Worm (Caenorhabditis elegans): Measurements from ENCODE around the gene Y49F6B.9.

The Y49F6B.9 gene

ce11 chrII:3499386-3499785 lies at the start of gene Y49F6B.9:
Y49F6B.9 (minus strand) TSS chrII:3499387.
- TF ChIP-seq hlh-1 (tag; optimal IDR thresholded peaks at IDR 0.05) (no peak), ham-2 (GFP tag; optimal IDR thresholded peaks at IDR 0.05) (no peak), ces-1 (GFP tag; optimal IDR thresholded peaks at IDR 0.05) (no peak), tbx-8 (GFP tag; optimal IDR thresholded peaks at IDR 0.05) (no peak), bed-3 (GFP tag; optimal IDR thresholded peaks at IDR 0.05) (no peak), elt-3 (tag; optimal IDR thresholded peaks at IDR 0.05) (no peak), blmp-1 (tag; optimal IDR thresholded peaks at IDR 0.05) (no peak)

ce11 chrII:3547282-3547681 lies 48.1 kb upstream of the Y49F6B.9 start:
- no peak for TF ChIP-seq elt-3 (tag; optimal IDR thresholded peaks at IDR 0.05)
- no peak for TF ChIP-seq mab-5 (tag; optimal IDR thresholded peaks at IDR 0.05)
- peak; percentile 34 for TF ChIP-seq mep-1 (tag; optimal IDR thresholded peaks at IDR 0.05)
- TF ChIP-seq unc-62 (GFP tag; optimal IDR thresholded peaks at IDR 0.05) = no peak
- TF ChIP-seq drap-1 (GFP tag; optimal IDR thresholded peaks at IDR 0.05) = peak; percentile 1
- no peak for TF ChIP-seq ceh-43 (GFP tag; optimal IDR thresholded peaks at IDR 0.05)
- peak; percentile 10 for TF ChIP-seq ceh-83 (GFP tag; optimal IDR thresholded peaks at IDR 0.05)
- no peak for TF ChIP-seq lin-32 (GFP tag; optimal IDR thresholded peaks at IDR 0.05)
- peak; percentile 45 for TF ChIP-seq ham-2 (GFP tag; optimal IDR thresholded peaks at IDR 0.05)
- TF ChIP-seq ztf-11 (tag; optimal IDR thresholded peaks at IDR 0.05) = no peak
- no peak for TF ChIP-seq M03D4.4 (tag; optimal IDR thresholded peaks at IDR 0.05)
- no peak for TF ChIP-seq nhr-237 (tag; optimal IDR thresholded peaks at IDR 0.05)
- TF ChIP-seq cnd-1 (tag; optimal IDR thresholded peaks at IDR 0.05) = peak; percentile 42
- peak; percentile 66 for TF ChIP-seq ces-1 (GFP tag; optimal IDR thresholded peaks at IDR 0.05)
- TF ChIP-seq hlh-1 (tag; optimal IDR thresholded peaks at IDR 0.05) = peak; percentile 5
- peak; percentile 68 for TF ChIP-seq unc-120 (tag; optimal IDR thresholded peaks at IDR 0.05; ENCODE audit: poor library complexity, severe bottlenecking)

- TF ChIP-seq ztf-11 (tag; optimal IDR thresholded peaks at IDR 0.05) (no peak), tbx-8 (GFP tag; optimal IDR thresholded peaks at IDR 0.05) (no peak), ceh-43 (GFP tag; optimal IDR thresholded peaks at IDR 0.05) (no peak), mep-1 (tag; optimal IDR thresholded peaks at IDR 0.05) (no peak)
Observed at ce11 chrII:3546381-3546931, 47.3 kb upstream of the Y49F6B.9 start, which contains the start of gene apd-3. apd-3 (minus strand) TSS chrII:3546431.

ce11 chrII:3540151-3540550 lies 41.0 kb upstream of the Y49F6B.9 start:
- TF ChIP-seq nhr-76 (tag; optimal IDR thresholded peaks at IDR 0.05) (no peak), lin-13 (tag; optimal IDR thresholded peaks at IDR 0.05) (no peak), unc-120 (tag; optimal IDR thresholded peaks at IDR 0.05; ENCODE audit: poor library complexity, severe bottlenecking) (no peak), elt-1 (tag; optimal IDR thresholded peaks at IDR 0.05; ENCODE audit: borderline replicate concordance, insufficient read depth) (no peak), pha-4 (tag; optimal IDR thresholded peaks at IDR 0.05) (no peak), ces-1 (GFP tag; optimal IDR thresholded peaks at IDR 0.05) (no peak), flh-1 (GFP tag; optimal IDR thresholded peaks at IDR 0.05) (no peak), hlh-1 (tag; optimal IDR thresholded peaks at IDR 0.05) (no peak), mep-1 (tag; optimal IDR thresholded peaks at IDR 0.05) (no peak), ceh-83 (GFP tag; optimal IDR thresholded peaks at IDR 0.05) (no peak), tbx-8 (GFP tag; optimal IDR thresholded peaks at IDR 0.05) (no peak), zip-8 (tag; optimal IDR thresholded peaks at IDR 0.05) (no peak), lin-32 (GFP tag; optimal IDR thresholded peaks at IDR 0.05) (no peak), ham-2 (GFP tag; optimal IDR thresholded peaks at IDR 0.05) (no peak), nhr-12 (tag; optimal IDR thresholded peaks at IDR 0.05) (no peak)

ce11 chrII:3528256-3528655 lies 29.1 kb upstream of the Y49F6B.9 start, which contains the start of gene ncs-6:
ncs-6 (minus strand) TSS chrII:3528516.
- TF ChIP-seq mab-5 (tag; optimal IDR thresholded peaks at IDR 0.05) = no peak
- TF ChIP-seq tbx-8 (GFP tag; optimal IDR thresholded peaks at IDR 0.05) = no peak
- TF ChIP-seq nhr-12 (tag; optimal IDR thresholded peaks at IDR 0.05) = no peak
- TF ChIP-seq flh-1 (GFP tag; optimal IDR thresholded peaks at IDR 0.05) = no peak
- no peak for TF ChIP-seq unc-39 (tag; optimal IDR thresholded peaks at IDR 0.05)
- no peak for TF ChIP-seq nhr-76 (tag; optimal IDR thresholded peaks at IDR 0.05)
- no peak for TF ChIP-seq sptf-1 (tag; optimal IDR thresholded peaks at IDR 0.05)
- no peak for TF ChIP-seq hlh-1 (tag; optimal IDR thresholded peaks at IDR 0.05)
- no peak for TF ChIP-seq ham-2 (GFP tag; optimal IDR thresholded peaks at IDR 0.05)
- TF ChIP-seq nhr-2 (tag; optimal IDR thresholded peaks at IDR 0.05) = no peak
- TF ChIP-seq ztf-11 (tag; optimal IDR thresholded peaks at IDR 0.05) = no peak
- TF ChIP-seq elt-1 (tag; optimal IDR thresholded peaks at IDR 0.05; ENCODE audit: borderline replicate concordance, insufficient read depth) = no peak
- TF ChIP-seq drap-1 (GFP tag; optimal IDR thresholded peaks at IDR 0.05) = no peak
- TF ChIP-seq lin-32 (GFP tag; optimal IDR thresholded peaks at IDR 0.05) = no peak
- TF ChIP-seq mep-1 (tag; optimal IDR thresholded peaks at IDR 0.05) = no peak
- TF ChIP-seq blmp-1 (tag; optimal IDR thresholded peaks at IDR 0.05) = no peak
- no peak for TF ChIP-seq bed-3 (GFP tag; optimal IDR thresholded peaks at IDR 0.05)
- TF ChIP-seq ceh-83 (GFP tag; optimal IDR thresholded peaks at IDR 0.05) = no peak
- TF ChIP-seq snpc-4 (tag; optimal IDR thresholded peaks at IDR 0.05) = no peak
